Fruit fly (Drosophila melanogaster): ENCODE measurements around the gene Ilp6.

Ilp6 gene

DNA sequence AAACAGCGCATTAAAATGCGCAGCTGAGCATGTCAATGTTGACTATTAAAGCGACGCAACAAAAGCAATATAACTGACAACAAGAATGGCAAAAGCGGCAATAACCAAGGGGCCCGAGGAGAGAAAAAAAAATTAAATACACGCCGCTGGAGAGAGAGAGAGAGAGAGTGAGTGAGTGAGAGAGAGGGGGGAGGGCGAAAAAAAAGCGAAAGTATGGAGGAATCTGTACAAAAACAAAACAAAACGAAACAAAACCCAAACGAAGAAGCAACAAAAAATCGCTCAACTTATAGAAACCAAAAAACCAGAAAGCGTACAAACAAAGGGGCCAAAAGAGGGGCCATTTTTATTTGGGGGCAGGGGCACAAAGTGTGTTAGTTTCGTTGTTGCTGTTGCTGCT, 51.0 kb downstream of the Ilp6 start:
- peak; percentile 56 for TF ChIP-seq psq (GFP tag; optimal IDR thresholded peaks at IDR 0.05)
- no peak for TF ChIP-seq lola (GFP tag; optimal IDR thresholded peaks at IDR 0.05)
- TF ChIP-seq Hnf4 (GFP tag; optimal IDR thresholded peaks at IDR 0.05): no peak
- TF ChIP-seq brk (GFP tag; optimal IDR thresholded peaks at IDR 0.05): no peak
- peak; percentile 23 for TF ChIP-seq Sp1 (GFP tag; optimal IDR thresholded peaks at IDR 0.05)

Measured in whole organism, wandering third instar larva.